Worm (Caenorhabditis elegans) whole organism, early embryonic: ENCODE data around the gene E02H1.5.

Experiments used
- B0310.2 ChIP-seq: sonication (generic microtip); optimal IDR thresholded peaks from 2 replicates; lab custom pipeline; 2016; ENCODE audit warnings: mild to moderate bottlenecking, missing genetic modification characterization, missing compliant biosample characterization
- F13C5.2 ChIP-seq: sonication (generic microtip); optimal IDR thresholded peaks from 2 replicates; lab custom pipeline; 2017; ENCODE audit warnings: mild to moderate bottlenecking, missing genetic modification characterization, inconsistent platforms, missing compliant biosample characterization
- aly-1 ChIP-seq: sonication (generic microtip); optimal IDR thresholded peaks from 2 replicates; lab custom pipeline; 2016; ENCODE audit warnings: missing genetic modification characterization, missing compliant biosample characterization
- ama-1 ChIP-seq: fragments of 150-350 bp; optimal IDR thresholded peaks from 2 replicates; lab custom pipeline; 2014
- ceh-13 ChIP-seq: fragments of 200-800 bp; sonication (Bioruptor generic); optimal IDR thresholded peaks from 2 replicates; lab custom pipeline; 2018; ENCODE audit warnings: mild to moderate bottlenecking, missing genetic modification characterization, missing compliant biosample characterization
- ceh-36 ChIP-seq: sonication (generic microtip); optimal IDR thresholded peaks from 2 replicates; lab custom pipeline; 2016; ENCODE audit warnings: missing genetic modification characterization, inconsistent platforms, missing compliant biosample characterization
- ets-7 ChIP-seq: sonication (generic microtip); optimal IDR thresholded peaks from 2 replicates; lab custom pipeline; 2016; ENCODE audit warnings: missing genotype, missing genetic modification characterization, missing compliant biosample characterization
- flt-1 ChIP-seq: fragments of 200-800 bp; sonication (Bioruptor generic); IDR thresholded peaks from 2 replicates; pipeline ENCODE4 v1.3.6; 2022; ENCODE audit warnings: missing genetic modification characterization, missing compliant biosample characterization
- hmbx-1 ChIP-seq: sonication (generic microtip); optimal IDR thresholded peaks from 2 replicates; lab custom pipeline; 2016; ENCODE audit warnings: mild to moderate bottlenecking, missing genetic modification characterization, missing compliant biosample characterization
- hmg-4 ChIP-seq: fragments of 200-800 bp; sonication (Bioruptor generic); optimal IDR thresholded peaks from 2 replicates; lab custom pipeline; 2018; ENCODE audit warnings: mild to moderate bottlenecking, missing genetic modification characterization, missing compliant biosample characterization
- hnd-1 ChIP-seq: sonication (generic microtip); optimal IDR thresholded peaks from 2 replicates; lab custom pipeline; 2016; ENCODE audit warnings: missing genetic modification characterization, missing compliant biosample characterization
- pes-1 ChIP-seq: fragments of 200-800 bp; sonication (Bioruptor generic); IDR thresholded peaks from 2 replicates; pipeline ENCODE4 v1.3.6; 2022; ENCODE audit warnings: missing genetic modification reagents, missing genetic modification characterization, missing compliant biosample characterization
- scrt-1 ChIP-seq: fragments of 200-800 bp; sonication (Bioruptor generic); IDR thresholded peaks from 2 replicates; pipeline ENCODE4 v1.3.6; 2022; ENCODE audit warnings: missing genetic modification characterization, missing compliant biosample characterization
- sea-1 ChIP-seq: fragments of 200-800 bp; sonication (Bioruptor generic); conservative IDR thresholded peaks from 2 replicates; pipeline ENCODE4 v1.3.6; 2022; ENCODE audit warnings: missing genetic modification characterization, missing compliant biosample characterization
- tbx-11 ChIP-seq: fragments of 200-800 bp; sonication (Bioruptor generic); IDR thresholded peaks from 2 replicates; pipeline ENCODE4 v1.3.6; 2022; ENCODE audit warnings: missing genetic modification characterization, missing compliant biosample characterization
- tbx-37 ChIP-seq: fragments of 200-800 bp; sonication (Bioruptor generic); conservative IDR thresholded peaks from 2 replicates; pipeline ENCODE4 v1.3.6; 2022; ENCODE audit warnings: missing genetic modification reagents, missing genetic modification characterization, missing compliant biosample characterization
- tra-4 ChIP-seq: sonication (generic microtip); optimal IDR thresholded peaks from 2 replicates; lab custom pipeline; 2017; ENCODE audit warnings: missing genetic modification characterization, missing compliant biosample characterization

Gene E02H1.5

DNA sequence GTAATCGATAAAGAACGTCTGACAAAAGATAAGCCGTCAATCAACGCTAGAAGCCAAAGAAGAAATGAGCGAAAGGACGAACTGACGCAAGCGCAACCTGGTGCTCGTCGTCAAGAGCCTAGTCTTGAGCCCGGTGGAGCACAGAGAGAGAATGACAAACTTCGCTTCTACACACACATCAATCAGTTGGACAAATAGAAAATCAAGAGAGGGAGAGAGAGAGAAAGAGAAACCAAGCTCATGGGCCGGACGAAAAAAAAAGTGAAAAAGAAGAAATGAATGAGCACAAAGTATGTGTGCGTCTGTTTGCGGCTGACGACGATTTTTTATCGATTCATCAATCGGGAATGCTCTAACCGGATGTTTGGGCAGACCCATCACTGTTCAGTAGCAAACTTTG is 26.1 kb downstream of the E02H1.5 start:
- TF ChIP-seq tbx-11: no peak

DNA sequence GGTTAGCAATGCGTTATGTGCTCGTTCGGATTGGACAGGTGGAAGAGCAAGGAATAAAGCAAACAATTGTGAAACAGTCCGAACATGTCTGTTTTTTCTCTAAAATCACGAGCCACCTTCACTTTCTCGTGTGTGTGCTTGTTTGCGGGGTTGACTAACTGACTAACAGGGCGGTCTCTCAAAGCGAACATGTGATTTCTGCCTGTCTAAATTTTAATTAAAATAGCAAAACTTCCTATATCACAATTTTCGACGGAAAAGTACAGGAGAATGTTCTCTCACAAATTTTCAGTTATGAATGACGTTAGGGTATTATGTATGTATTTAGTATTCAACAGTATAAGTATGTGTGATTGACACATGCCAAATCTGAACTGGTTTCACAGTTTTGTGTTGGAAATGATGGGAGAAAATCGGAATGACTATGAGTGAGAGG is 26.9 kb downstream of the E02H1.5 start:
- no peak for TF ChIP-seq scrt-1
- no peak for TF ChIP-seq hmbx-1 (tag; lab: Kevin White, UChicago)
- no peak for TF ChIP-seq sea-1 (GFP tag; lab: Robert Waterston, UW)
- no peak for TF ChIP-seq B0310.2 (tag; lab: Kevin White, UChicago)
- no peak for TF ChIP-seq ceh-36 (tag; lab: Kevin White, UChicago)
- TF ChIP-seq aly-1 (tag; lab: Kevin White, UChicago): no peak
- TF ChIP-seq hmg-4 (GFP tag; lab: Kevin White, UChicago): no peak
- no peak for TF ChIP-seq F13C5.2
- no peak for TF ChIP-seq pes-1 (GFP tag; lab: Robert Waterston, UW)
- no peak for TF ChIP-seq ama-1 (lab: Kevin White, UChicago)

DNA sequence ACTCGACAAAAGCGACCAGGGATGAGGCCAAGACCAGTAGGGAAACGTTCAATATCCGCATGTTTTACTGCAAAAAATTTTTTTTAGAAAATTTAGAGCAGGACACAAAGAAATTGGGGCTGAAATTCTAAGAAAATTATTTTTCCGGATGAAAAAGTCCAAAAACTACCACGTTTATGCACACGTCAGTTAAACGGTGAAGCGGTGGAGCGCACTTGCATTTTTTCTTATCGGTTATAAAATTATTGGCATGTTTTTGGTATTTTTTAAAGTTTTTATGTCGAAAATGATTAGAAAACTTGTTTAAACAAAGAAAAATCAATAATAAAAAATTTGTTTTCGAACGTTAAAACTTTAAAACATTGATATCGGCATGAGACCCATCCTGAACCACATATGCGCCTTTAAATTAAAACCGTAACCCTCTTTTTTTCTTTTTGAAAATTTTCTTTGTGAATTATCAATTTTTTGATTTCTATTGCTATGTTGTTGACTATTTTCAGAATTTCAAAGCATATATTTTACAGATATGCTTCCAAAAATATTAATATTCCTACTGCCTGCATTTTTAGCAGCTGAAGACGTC is 29.2 kb downstream of the E02H1.5 start, which contains the start of the genes dnj-20 and ZK1307.8:
Gene dnj-20 (minus strand): TSS at position 67 of the 586 bp plus-strand sequence.
Gene ZK1307.8 (plus strand): TSS at position 504 of the 586 bp plus-strand sequence.
- no peak for TF ChIP-seq pes-1 (GFP tag; lab: Robert Waterston, UW)
- TF ChIP-seq aly-1 (tag; lab: Kevin White, UChicago): no peak
- TF ChIP-seq F13C5.2: no peak
- no peak for TF ChIP-seq ceh-13 (GFP tag; lab: Kevin White, UChicago)
- TF ChIP-seq tbx-11: no peak
- TF ChIP-seq hmg-4 (GFP tag; lab: Kevin White, UChicago): no peak
- TF ChIP-seq scrt-1: no peak
- TF ChIP-seq flt-1 (GFP tag; lab: Robert Waterston, UW): no peak
- TF ChIP-seq hmbx-1 (tag; lab: Kevin White, UChicago): no peak
- TF ChIP-seq B0310.2 (tag; lab: Kevin White, UChicago): no peak
- TF ChIP-seq ama-1 (lab: Kevin White, UChicago): no peak
- no peak for TF ChIP-seq sea-1 (GFP tag; lab: Robert Waterston, UW)
- no peak for TF ChIP-seq ets-7 (tag; lab: Kevin White, UChicago)

DNA sequence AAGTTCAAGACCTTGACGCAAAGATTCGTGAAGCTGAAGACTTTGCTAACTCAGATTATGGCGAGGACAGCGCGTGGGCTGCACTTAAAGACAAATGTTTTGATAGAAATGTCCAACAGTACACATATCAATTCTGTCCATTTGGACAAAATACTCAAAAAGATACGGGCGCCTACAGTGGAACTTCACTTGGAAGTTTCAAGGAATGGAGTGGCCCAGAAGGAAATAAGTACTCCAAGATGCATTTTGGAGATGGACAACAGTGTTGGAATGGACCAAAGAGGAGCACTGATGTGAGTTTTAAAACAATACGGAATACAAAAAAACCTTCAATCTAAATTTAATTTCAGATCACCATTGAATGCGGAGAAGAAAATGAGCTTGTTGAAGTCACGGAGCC is 30.9 kb downstream of the E02H1.5 start:
- TF ChIP-seq tbx-37 (GFP tag; lab: Robert Waterston, UW): no peak
- TF ChIP-seq tbx-11: no peak
- TF ChIP-seq pes-1 (GFP tag; lab: Robert Waterston, UW): no peak
- no peak for TF ChIP-seq F13C5.2
- TF ChIP-seq hnd-1: no peak
- no peak for TF ChIP-seq ets-7 (tag; lab: Kevin White, UChicago)
- no peak for TF ChIP-seq sea-1 (GFP tag; lab: Robert Waterston, UW)
- no peak for TF ChIP-seq ceh-13 (GFP tag; lab: Kevin White, UChicago)
- TF ChIP-seq hmbx-1 (tag; lab: Kevin White, UChicago): no peak
- no peak for TF ChIP-seq B0310.2 (tag; lab: Kevin White, UChicago)
- no peak for TF ChIP-seq scrt-1
- no peak for TF ChIP-seq tra-4 (tag; lab: Kevin White, UChicago)

DNA sequence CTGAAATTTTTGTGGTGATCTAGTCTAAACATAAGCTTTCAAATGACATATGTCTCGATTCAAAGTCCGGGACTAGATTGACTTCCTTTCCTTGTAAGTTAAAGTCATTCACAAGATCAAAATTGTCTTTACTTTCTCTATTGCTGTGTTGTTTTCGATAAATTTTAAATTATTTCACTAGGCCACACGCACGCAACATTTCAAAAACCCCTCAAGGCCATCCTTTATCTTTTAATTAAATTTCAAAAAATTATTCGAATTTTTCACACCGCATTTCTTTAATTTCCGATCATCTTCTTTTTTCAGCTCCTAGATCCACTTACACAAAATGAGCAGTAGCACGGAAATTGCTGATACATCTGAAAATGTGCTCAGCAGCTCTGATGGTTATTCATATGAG is 41.3 kb downstream of the E02H1.5 start, which contains the start of gene ZK1307.7:
Gene ZK1307.7 (plus strand): TSS at position 301 of the 400 bp plus-strand sequence.
- no peak for TF ChIP-seq hmg-4 (GFP tag; lab: Kevin White, UChicago)

DNA sequence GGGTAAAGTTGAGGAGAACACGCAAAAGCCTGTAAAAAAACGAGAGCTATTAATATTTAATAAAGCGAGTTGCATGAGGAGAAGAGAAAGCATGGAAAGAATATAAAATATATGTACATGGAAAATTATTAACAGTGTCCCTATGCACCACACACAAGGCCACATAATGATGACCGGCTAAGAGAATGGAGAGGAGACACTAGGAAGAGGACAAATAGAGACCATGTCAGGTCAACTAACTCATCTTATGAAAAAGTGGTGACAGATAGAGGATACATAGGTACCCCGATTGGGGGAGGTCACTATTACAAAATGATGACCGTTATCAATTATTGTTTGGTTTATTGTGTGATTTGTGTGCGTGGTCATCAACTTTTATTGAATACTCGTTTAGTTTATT is 49.4 kb downstream of the E02H1.5 start, which contains the start of gene fzr-1:
Gene fzr-1 (minus strand): TSS at position 29 of the 400 bp plus-strand sequence.
- TF ChIP-seq tbx-37 (GFP tag; lab: Robert Waterston, UW) (0 out of 2 replicates have a peak, but pooled peaks have one; percentile 10), hnd-1 (no peak), flt-1 (GFP tag; lab: Robert Waterston, UW) (0 out of 2 replicates have a peak, but pooled peaks have one; percentile 16), tra-4 (tag; lab: Kevin White, UChicago) (no peak)

DNA sequence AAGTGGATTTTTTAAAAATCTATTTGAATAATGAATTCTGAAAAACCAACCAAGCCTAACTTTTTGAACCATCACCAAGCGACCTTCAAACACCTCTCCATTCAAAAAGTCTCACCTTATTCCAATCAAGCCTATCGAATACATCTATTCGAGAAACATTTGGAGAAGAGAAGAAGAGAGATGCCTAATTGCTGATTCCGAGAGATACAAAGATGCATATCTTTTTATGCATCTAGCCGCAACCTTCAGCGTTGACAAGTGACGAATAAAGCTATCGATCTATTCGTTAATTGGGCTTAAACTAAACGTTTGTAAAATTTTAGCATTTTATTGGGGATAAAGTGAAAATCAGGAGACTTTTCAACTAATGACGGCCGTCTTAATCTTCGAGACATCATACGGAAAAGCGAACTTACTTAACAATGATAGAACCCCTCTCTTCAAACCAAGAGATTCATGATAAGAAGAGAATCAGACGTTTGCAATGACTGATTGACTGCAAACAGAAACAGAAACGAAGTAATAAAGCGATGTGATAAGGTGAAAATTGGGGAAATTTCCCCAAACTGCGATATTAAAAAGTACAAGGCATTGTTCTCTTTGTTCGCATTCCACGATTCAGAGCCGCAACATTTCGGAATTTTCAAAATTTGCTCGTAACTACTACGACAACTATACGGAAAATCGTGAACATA is 50.1 kb downstream of the E02H1.5 start:
- TF ChIP-seq scrt-1 (no peak), flt-1 (GFP tag; lab: Robert Waterston, UW) (no peak), tra-4 (tag; lab: Kevin White, UChicago) (no peak), B0310.2 (tag; lab: Kevin White, UChicago) (no peak), tbx-11 (no peak)

DNA sequence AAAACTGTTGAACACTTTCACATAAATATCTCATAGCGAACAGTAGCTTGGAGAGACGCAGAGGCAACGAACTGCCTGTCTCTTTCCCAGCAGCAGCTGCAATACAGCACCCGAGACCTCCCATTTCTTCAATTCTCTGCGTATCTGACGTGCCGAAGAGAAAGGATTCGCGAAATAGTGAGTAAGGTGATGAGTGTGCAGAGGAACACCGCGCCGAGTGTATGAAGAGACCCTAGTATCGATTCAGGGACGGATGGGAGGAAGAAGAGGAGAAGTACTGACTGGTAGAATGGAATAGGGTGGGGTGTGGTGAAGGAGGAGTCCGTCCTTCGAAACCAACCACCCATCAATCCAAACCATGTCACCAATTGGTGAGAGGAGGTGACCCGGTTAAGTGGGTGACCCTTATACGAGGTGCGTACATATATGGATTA is 51.1 kb downstream of the E02H1.5 start:
- TF ChIP-seq B0310.2 (tag; lab: Kevin White, UChicago) (no peak), tra-4 (tag; lab: Kevin White, UChicago) (no peak), hmg-4 (GFP tag; lab: Kevin White, UChicago) (peak; percentile 77), sea-1 (GFP tag; lab: Robert Waterston, UW) (0 out of 2 replicates have a peak, but pooled peaks have one; percentile 33), ceh-13 (GFP tag; lab: Kevin White, UChicago) (peak; percentile 4), F13C5.2 (peak; percentile 42), ama-1 (lab: Kevin White, UChicago) (no peak), ets-7 (tag; lab: Kevin White, UChicago) (peak; percentile 7), pes-1 (GFP tag; lab: Robert Waterston, UW) (no peak)
